Fruit fly (Drosophila melanogaster) whole organism, adult: Measurements from ENCODE around the gene dbo.

ENCODE experiments used
- CG11617 ChIP-seq: fragments of 200-800 bp; sonication (Bioruptor generic); optimal IDR thresholded peaks from 2 replicates; lab custom pipeline; 2017; ENCODE audit warnings: mild to moderate bottlenecking, missing biosample characterization, missing genetic modification reagents, missing genetic modification characterization
- CG12768 ChIP-seq: fragments of 200-800 bp; sonication (Bioruptor generic); optimal IDR thresholded peaks from 2 replicates; lab custom pipeline; 2017; ENCODE audit warnings: missing biosample characterization, missing genetic modification characterization, mild to moderate bottlenecking, moderate library complexity, missing genetic modification reagents
- CG14711 ChIP-seq: fragments of 200-800 bp; sonication (Bioruptor generic); optimal IDR thresholded peaks from 2 replicates; lab custom pipeline; 2018; ENCODE audit warnings: missing biosample characterization, mild to moderate bottlenecking, missing genetic modification characterization, moderate library complexity
- CG1620 ChIP-seq: fragments of 200-800 bp; sonication (Bioruptor generic); optimal IDR thresholded peaks from 2 replicates; lab custom pipeline; 2016; ENCODE audit warnings: missing biosample characterization, missing genetic modification characterization
- CG33017 ChIP-seq: fragments of 200-800 bp; sonication (Bioruptor generic); optimal IDR thresholded peaks from 2 replicates; lab custom pipeline; 2018; ENCODE audit warnings: missing biosample characterization, mild to moderate bottlenecking, missing genetic modification characterization, moderate library complexity
- CG5204 ChIP-seq: fragments of 200-800 bp; sonication (Bioruptor generic); optimal IDR thresholded peaks from 2 replicates; lab custom pipeline; 2016; ENCODE audit warnings: missing biosample characterization, missing genetic modification characterization
- CG7045 ChIP-seq: fragments of 200-800 bp; sonication (Bioruptor generic); optimal IDR thresholded peaks from 2 replicates; lab custom pipeline; 2017; ENCODE audit warnings: missing biosample characterization, mild to moderate bottlenecking, missing genetic modification characterization
- CG7101 ChIP-seq: fragments of 200-800 bp; sonication (Bioruptor generic); optimal IDR thresholded peaks from 2 replicates; lab custom pipeline; 2018; ENCODE audit warnings: missing biosample characterization, mild to moderate bottlenecking, missing genetic modification characterization, moderate library complexity
- Clk ChIP-seq: fragments of 200-800 bp; sonication (Bioruptor generic); optimal IDR thresholded peaks from 2 replicates; lab custom pipeline; 2017; ENCODE audit warnings: missing biosample characterization, missing genetic modification characterization
- Crg-1 ChIP-seq: fragments of 200-800 bp; sonication (Bioruptor generic); optimal IDR thresholded peaks from 2 replicates; lab custom pipeline; 2016; ENCODE audit warnings: missing biosample characterization, missing genetic modification characterization
- Hr96 ChIP-seq: fragments of 200-800 bp; sonication (Bioruptor generic); optimal IDR thresholded peaks from 2 replicates; lab custom pipeline; 2016; ENCODE audit warnings: missing biosample characterization, missing genetic modification characterization
- Mnt ChIP-seq: fragments of 200-800 bp; sonication (Bioruptor generic); optimal IDR thresholded peaks from 2 replicates; lab custom pipeline; 2016; ENCODE audit warnings: missing biosample characterization, mild to moderate bottlenecking, missing genetic modification characterization
- bab1 ChIP-seq: fragments of 200-800 bp; sonication (Bioruptor generic); optimal IDR thresholded peaks from 3 replicates; lab custom pipeline; 2019; ENCODE audit warnings: missing biosample characterization, mild to moderate bottlenecking, missing genetic modification characterization, moderate library complexity
- cic ChIP-seq: fragments of 200-800 bp; sonication (Bioruptor generic); optimal IDR thresholded peaks from 2 replicates; lab custom pipeline; 2017; ENCODE audit warnings: missing biosample characterization, mild to moderate bottlenecking, missing genetic modification characterization, moderate library complexity
- cnc ChIP-seq, 2 experiments: fragments of >200 bp; optimal IDR thresholded peaks; 2 replicates each; lab custom pipeline; 2017
- kay ChIP-seq: fragments of 200-800 bp; sonication (Bioruptor generic); peaks from one replicate; lab custom pipeline; 2016; ENCODE audit warnings: missing biosample characterization, missing genetic modification characterization, borderline replicate concordance
- ovo ChIP-seq: fragments of 200-800 bp; sonication (Bioruptor generic); optimal IDR thresholded peaks from 2 replicates; lab custom pipeline; 2016; ENCODE audit warnings: missing biosample characterization, missing genetic modification characterization
- pad ChIP-seq: fragments of 200-800 bp; sonication (Bioruptor generic); optimal IDR thresholded peaks from 3 replicates; lab custom pipeline; 2017; ENCODE audit warnings: missing biosample characterization, missing genetic modification characterization, mild to moderate bottlenecking, moderate library complexity, missing genetic modification reagents
- tj ChIP-seq: fragments of 200-800 bp; sonication (Bioruptor generic); optimal IDR thresholded peaks from 3 replicates; lab custom pipeline; 2017; ENCODE audit warnings: missing biosample characterization, mild to moderate bottlenecking, missing genetic modification characterization, moderate library complexity
- toe ChIP-seq: fragments of 200-800 bp; sonication (Bioruptor generic); optimal IDR thresholded peaks from 2 replicates; lab custom pipeline; 2016; ENCODE audit warnings: missing biosample characterization, missing genetic modification characterization

dbo gene

DNA sequence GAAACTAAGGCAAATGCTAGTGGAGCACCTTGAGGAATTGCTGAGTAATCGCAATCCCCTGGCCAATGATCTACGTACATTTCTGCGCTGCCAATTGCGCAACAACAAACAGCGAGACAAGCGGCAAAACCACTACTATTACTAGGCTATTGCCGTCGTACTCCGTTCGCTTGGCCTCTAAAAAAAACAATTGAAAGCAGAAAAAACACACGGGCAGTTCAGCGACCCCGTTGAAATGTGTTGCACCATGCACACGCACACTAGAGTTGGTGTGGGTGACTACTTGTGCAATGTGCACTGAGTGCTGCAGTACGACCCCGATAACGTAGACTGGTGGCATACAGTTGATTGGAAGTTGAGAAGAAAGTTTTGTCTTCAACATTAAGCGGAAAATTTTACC lies 2.2 kb upstream of the dbo start:
- TF ChIP-seq CG14711 (tag; lab: Kevin White, UChicago) (no peak), cic (GFP tag; lab: Kevin White, UChicago) (peak; percentile 37), tj (GFP tag; lab: Kevin White, UChicago) (peak; percentile 73), Mnt (GFP tag; lab: Kevin White, UChicago) (peak; percentile 20), cnc (optimal IDR thresholded peaks at IDR 0.05; lab: Kevin White, UChicago) (peak; percentile 41 to 90)

DNA sequence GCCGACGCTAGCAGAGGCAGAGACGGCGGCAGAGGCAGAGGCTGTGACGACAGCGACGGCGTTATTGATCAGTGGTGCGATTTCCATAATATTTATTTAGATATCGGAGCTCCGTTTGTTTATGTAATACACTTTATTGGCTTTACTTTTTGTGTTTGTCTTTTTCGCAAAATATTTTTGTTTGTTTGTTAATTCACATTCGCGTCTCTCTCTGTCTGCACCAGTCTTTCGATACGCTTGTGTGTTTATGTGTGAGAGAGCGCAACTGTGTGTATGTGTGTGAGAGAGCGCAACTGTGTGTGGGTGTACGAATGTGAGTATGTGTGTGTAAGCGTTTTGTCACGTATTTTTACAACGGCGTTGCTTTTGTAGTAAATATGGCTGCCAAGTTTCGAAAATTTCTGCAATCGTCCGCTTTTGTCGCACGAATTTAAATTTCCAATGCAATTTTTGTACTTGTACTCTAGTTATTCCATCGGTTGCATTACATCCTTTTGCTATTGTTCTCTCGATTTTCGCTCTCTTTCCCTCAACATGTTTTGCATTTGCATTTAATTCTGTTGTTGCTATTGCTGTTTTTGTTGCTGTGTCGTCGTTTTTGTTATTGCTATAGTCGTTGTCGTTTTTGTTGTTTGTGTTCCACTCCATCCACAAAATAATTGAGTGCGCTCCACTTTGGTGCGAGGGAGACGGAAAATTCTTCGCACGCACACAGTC lies 1.0 kb upstream of the dbo start:
- no peak for TF ChIP-seq CG7045
- TF ChIP-seq Crg-1 (GFP tag; lab: Kevin White, UChicago): peak; percentile 7
- no peak for TF ChIP-seq Clk (GFP tag; lab: Kevin White, UChicago)
- peak; percentile 34 for TF ChIP-seq CG14711 (tag; lab: Kevin White, UChicago)
- peak; percentile 96 for TF ChIP-seq cic (GFP tag; lab: Kevin White, UChicago)
- TF ChIP-seq CG7101 (tag; lab: Kevin White, UChicago): peak; percentile 30
- TF ChIP-seq CG33017 (tag; lab: Kevin White, UChicago): no peak
- TF ChIP-seq tj (GFP tag; lab: Kevin White, UChicago): peak; percentile 93

DNA sequence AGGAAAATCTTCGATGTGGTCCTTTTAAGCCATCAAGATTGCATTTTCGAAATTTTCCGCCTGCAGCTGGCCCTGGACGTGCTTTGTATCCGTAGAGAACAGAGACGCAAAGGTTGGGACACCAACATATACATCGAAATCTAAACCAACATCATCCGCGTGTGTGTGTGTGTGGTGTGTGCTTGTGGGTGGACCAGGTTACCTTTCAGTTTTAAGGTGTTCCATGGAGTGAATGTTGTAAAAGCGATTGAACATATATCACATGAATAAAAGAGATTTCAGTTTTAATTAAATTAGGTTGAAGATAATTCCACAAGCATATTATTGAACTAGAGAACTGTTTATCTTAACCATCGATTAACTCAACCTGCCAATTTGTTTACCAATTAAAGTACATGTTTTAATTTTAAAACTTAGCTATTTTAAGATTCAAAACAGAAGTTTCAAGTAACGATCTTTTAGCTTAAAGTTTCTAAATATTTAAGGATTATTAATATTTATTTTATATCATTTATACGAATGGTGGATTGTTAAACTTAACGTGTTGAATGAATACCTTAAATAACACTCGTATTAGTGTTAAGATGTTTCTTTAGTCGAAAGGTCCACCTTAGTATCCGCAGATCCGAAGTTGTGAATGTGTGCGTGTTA lies 422 bp downstream of the dbo start:
- TF ChIP-seq CG7101 (tag; lab: Kevin White, UChicago): peak; percentile 95
- no peak for TF ChIP-seq Hr96 (GFP tag; lab: Kevin White, UChicago)
- peak; percentile 91 for TF ChIP-seq CG33017 (tag; lab: Kevin White, UChicago)
- TF ChIP-seq toe (GFP tag; lab: Kevin White, UChicago): peak; percentile 60
- TF ChIP-seq CG7045: peak; percentile 88
- peak; percentile 73 for TF ChIP-seq CG14711 (tag; lab: Kevin White, UChicago)
- TF ChIP-seq Clk (GFP tag; lab: Kevin White, UChicago): peak; percentile 18
- no peak for TF ChIP-seq ovo (GFP tag; lab: Kevin White, UChicago)
- peak; percentile 29 for TF ChIP-seq cic (GFP tag; lab: Kevin White, UChicago)
- TF ChIP-seq CG12768: peak; percentile 89
- peak; percentile 67 for TF ChIP-seq Mnt (GFP tag; lab: Kevin White, UChicago)
- no peak for TF ChIP-seq cnc (optimal IDR thresholded peaks at IDR 0.05; lab: Kevin White, UChicago)
- TF ChIP-seq pad (GFP tag; lab: Kevin White, UChicago): peak; percentile 73
- peak; percentile 70 for TF ChIP-seq CG1620
- peak; percentile 58 for TF ChIP-seq kay (GFP tag; lab: Kevin White, UChicago)
- peak; percentile 63 for TF ChIP-seq tj (GFP tag; lab: Kevin White, UChicago)
- peak; percentile 84 for TF ChIP-seq bab1 (GFP tag; lab: Kevin White, UChicago)
- peak; percentile 47 for TF ChIP-seq Crg-1 (GFP tag; lab: Kevin White, UChicago)
- TF ChIP-seq CG11617 (GFP tag; lab: Kevin White, UChicago): peak; percentile 96
- peak; percentile 84 for TF ChIP-seq CG5204 (GFP tag; lab: Kevin White, UChicago)

DNA sequence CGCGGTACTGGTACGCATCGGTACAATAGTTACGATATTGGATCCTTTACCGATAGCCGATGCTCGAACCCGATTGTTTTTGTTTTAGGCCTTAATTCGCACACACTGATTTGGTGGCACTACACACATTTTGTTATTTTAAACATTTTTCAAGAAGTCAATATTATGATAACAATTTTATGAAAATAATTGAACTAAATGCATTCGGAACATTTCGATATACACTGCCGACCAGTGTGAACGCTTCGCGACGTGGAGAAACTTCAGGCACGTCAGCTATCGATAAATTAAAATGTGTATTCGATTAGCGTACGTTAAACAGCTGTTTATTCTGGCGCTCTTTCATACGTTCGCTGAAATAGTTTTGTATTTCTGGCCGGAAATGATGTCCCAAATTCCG lies 5.5 kb downstream of the dbo start, which contains the start of gene CG12713:
Gene CG12713, plus strand, starts transcription at position 319 of the 400 bp plus-strand sequence.
- TF ChIP-seq CG12768 (no peak), CG14711 (tag; lab: Kevin White, UChicago) (peak; percentile 38), cic (GFP tag; lab: Kevin White, UChicago) (no peak), Hr96 (GFP tag; lab: Kevin White, UChicago) (no peak), ovo (GFP tag; lab: Kevin White, UChicago) (peak; percentile 7), tj (GFP tag; lab: Kevin White, UChicago) (no peak), CG5204 (GFP tag; lab: Kevin White, UChicago) (no peak), Mnt (GFP tag; lab: Kevin White, UChicago) (no peak), CG33017 (tag; lab: Kevin White, UChicago) (no peak), bab1 (GFP tag; lab: Kevin White, UChicago) (peak; percentile 24), CG7045 (no peak), cnc (optimal IDR thresholded peaks at IDR 0.05; lab: Kevin White, UChicago) (no peak), pad (GFP tag; lab: Kevin White, UChicago) (peak; percentile 11), toe (GFP tag; lab: Kevin White, UChicago) (peak; percentile 6), CG7101 (tag; lab: Kevin White, UChicago) (no peak), Clk (GFP tag; lab: Kevin White, UChicago) (no peak), CG11617 (GFP tag; lab: Kevin White, UChicago) (no peak)

DNA sequence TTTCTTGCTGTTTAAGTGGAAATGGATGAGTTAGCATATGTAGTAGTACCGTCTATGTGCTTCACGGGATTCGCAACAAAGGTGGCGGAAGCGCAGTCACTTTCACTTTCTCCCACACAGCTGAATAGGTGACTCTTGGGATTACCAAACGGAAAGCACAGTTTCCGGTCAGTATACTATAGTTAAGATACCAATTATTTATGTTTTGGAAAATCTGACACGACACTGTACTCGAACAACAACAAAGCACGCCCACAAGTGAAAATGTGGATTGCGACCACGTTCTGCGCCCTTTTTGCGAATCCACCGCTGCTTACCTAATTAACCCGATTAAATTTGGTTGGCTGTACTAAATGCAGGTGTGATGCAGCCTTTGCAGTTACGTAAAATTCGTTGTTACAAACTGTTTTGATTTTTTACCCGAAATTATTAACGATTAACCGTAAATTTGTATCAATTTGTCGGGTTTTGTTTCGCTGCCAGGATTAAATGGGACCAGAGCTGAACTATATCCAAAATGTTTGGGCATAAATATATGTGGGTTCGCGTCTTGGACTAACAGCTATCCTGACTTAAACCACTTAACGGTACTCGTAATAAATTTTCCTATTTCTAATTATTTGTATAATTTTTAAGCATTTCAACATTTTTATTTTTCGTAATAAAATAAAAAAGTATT lies 8.3 kb downstream of the dbo start, which contains the start of gene CG18081:
Gene CG18081, minus strand, starts transcription at position 512 of the 679 bp plus-strand sequence.
- TF ChIP-seq bab1 (GFP tag; lab: Kevin White, UChicago) (peak; percentile 19), CG14711 (tag; lab: Kevin White, UChicago) (no peak), ovo (GFP tag; lab: Kevin White, UChicago) (peak; percentile 78), Mnt (GFP tag; lab: Kevin White, UChicago) (peak; percentile 42)
